Fruit fly (Drosophila melanogaster) whole organism: Measurements from ENCODE around the gene CG9132.

ENCODE experiments used
- CG8478 ChIP-seq: fragments of >200 bp; optimal IDR thresholded peaks from 2 replicates; lab custom pipeline; 2018; ENCODE audit warnings: inconsistent platforms
- Dll ChIP-seq: fragments of >200 bp; optimal IDR thresholded peaks from 2 replicates; lab custom pipeline; 2017
- psq ChIP-seq: fragments of >200 bp; optimal IDR thresholded peaks from 2 replicates; lab custom pipeline; 2017
- usp ChIP-seq: fragments of >200 bp; optimal IDR thresholded peaks from 2 replicates; lab custom pipeline; 2017; ENCODE audit warnings: missing biosample characterization, missing genetic modification characterization, mixed read lengths

DNA sequence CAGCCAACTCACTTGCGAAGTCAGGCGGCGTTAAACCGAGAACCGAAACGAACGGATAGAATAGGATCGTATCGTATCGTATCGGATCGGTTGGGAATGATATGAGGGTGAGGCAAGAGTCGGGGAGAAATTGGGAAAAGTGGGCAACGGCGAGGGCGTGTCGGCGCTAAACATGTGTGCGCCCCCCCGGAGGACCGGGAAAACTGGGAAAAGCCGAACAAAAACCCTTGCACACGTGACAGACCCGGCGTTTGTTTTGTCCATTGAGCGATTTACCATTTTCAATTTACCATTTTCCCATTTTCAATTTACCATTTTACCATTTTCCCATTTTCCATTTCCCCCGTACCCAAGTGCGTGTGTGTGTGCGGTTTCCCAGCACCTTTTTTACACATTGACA is 25.4 kb downstream of the CG9132 start:
- no peak for TF ChIP-seq Dll
- TF ChIP-seq CG8478, result no peak
- TF ChIP-seq psq (lab: Kevin White, UChicago), result no peak
- TF ChIP-seq usp (GFP tag; lab: Kevin White, UChicago), result no peak
